Worm (Caenorhabditis elegans) whole organism, young adult: ENCODE measurements around the gene ncx-10.

ENCODE experiments used
- B0035.1 ChIP-seq: sonication (generic microtip); optimal IDR thresholded peaks from 2 replicates; lab custom pipeline; 2016; ENCODE audit warnings: missing genetic modification characterization, mild to moderate bottlenecking, missing compliant biosample characterization, missing genotype, missing genetic modification reagents
- F49E8.2 ChIP-seq: sonication (generic microtip); optimal IDR thresholded peaks from 3 replicates; lab custom pipeline; 2017; ENCODE audit warnings: missing genetic modification characterization, mild to moderate bottlenecking, missing compliant biosample characterization, antibody characterized with exemption, moderate library complexity; ENCODE audit not compliant: insufficient read depth
- F57A8.1 ChIP-seq: fragments of 200-800 bp; sonication (Bioruptor generic); optimal IDR thresholded peaks from 2 replicates; lab custom pipeline; 2018; ENCODE audit warnings: mild to moderate bottlenecking, missing genetic modification characterization, moderate library complexity, missing compliant biosample characterization
- T07F8.4 ChIP-seq: sonication (generic microtip); optimal IDR thresholded peaks from 2 replicates; lab custom pipeline; 2016; ENCODE audit warnings: mild to moderate bottlenecking, missing genetic modification characterization, moderate library complexity, missing compliant biosample characterization
- Y53F4B.3 ChIP-seq: fragments of 200-800 bp; sonication (Bioruptor generic); IDR thresholded peaks from 2 replicates; pipeline ENCODE4 v1.3.6; 2022; ENCODE audit warnings: missing genetic modification reagents, missing genetic modification characterization, missing compliant biosample characterization
- dpl-1 ChIP-seq: fragments of 150-350 bp; optimal IDR thresholded peaks from 2 replicates; lab custom pipeline; 2014; ENCODE audit warnings: missing biosample characterization, missing genetic modification reagents, missing genetic modification characterization
- ets-4 ChIP-seq: fragments of 200-800 bp; sonication (Bioruptor generic); optimal IDR thresholded peaks from 2 replicates; lab custom pipeline; 2018; ENCODE audit warnings: mild to moderate bottlenecking, missing genetic modification characterization, missing compliant biosample characterization
- hlh-12 ChIP-seq: sonication (generic microtip); optimal IDR thresholded peaks from 2 replicates; lab custom pipeline; 2016; ENCODE audit warnings: missing genetic modification characterization, missing compliant biosample characterization
- mel-28 ChIP-seq: sonication (generic microtip); optimal IDR thresholded peaks from 2 replicates; lab custom pipeline; 2016; ENCODE audit warnings: borderline replicate concordance, mild to moderate bottlenecking, missing genetic modification characterization, missing compliant biosample characterization
- mxl-1 ChIP-seq: sonication (generic microtip); optimal IDR thresholded peaks from 2 replicates; lab custom pipeline; 2016; ENCODE audit warnings: missing genetic modification characterization, missing compliant biosample characterization
- pha-4 ChIP-seq: fragments of 150-350 bp; sonication (generic microtip); optimal IDR thresholded peaks from 2 replicates; lab custom pipeline; 2014; ENCODE audit warnings: missing biosample characterization, missing genetic modification reagents, missing genetic modification characterization
- repo-1 ChIP-seq: sonication (generic microtip); optimal IDR thresholded peaks from 2 replicates; lab custom pipeline; 2017; ENCODE audit warnings: mild to moderate bottlenecking, missing genetic modification characterization, missing compliant biosample characterization
- somi-1 ChIP-seq: fragments of 200-800 bp; sonication (Bioruptor generic); optimal IDR thresholded peaks from 2 replicates; lab custom pipeline; 2018; ENCODE audit warnings: mild to moderate bottlenecking, missing genetic modification characterization, missing compliant biosample characterization
- zim-3 ChIP-seq: sonication (generic microtip); optimal IDR thresholded peaks from 2 replicates; lab custom pipeline; 2017; ENCODE audit warnings: mild to moderate bottlenecking, missing genetic modification characterization, moderate library complexity, missing compliant biosample characterization

DNA sequence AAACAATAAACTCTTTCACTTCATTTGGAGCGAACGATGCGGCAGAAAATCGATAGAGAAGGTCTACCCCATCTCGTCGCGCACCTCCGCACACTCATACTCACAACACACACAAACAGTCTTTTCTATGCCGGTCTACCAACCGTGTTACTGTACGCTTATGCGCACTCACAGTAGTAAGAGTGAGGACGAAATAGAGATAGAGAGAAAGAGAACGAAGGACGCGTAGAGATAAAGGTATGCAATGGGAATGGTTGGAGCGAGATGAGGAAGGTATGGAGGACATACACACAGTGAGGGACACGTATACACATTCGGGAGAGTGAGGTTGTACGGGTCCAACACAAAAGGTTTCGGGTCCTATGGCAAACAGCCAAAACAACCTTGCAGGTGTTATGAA, 45.9 kb upstream of the ncx-10 start:
- TF ChIP-seq ets-4 (GFP tag; lab: Kevin White, UChicago) (no peak), pha-4 (no peak), hlh-12 (tag; lab: Kevin White, UChicago) (no peak), B0035.1 (no peak), F49E8.2 (no peak), F57A8.1 (GFP tag; lab: Kevin White, UChicago) (no peak), repo-1 (tag; lab: Kevin White, UChicago) (no peak), mxl-1 (tag; lab: Kevin White, UChicago) (no peak), mel-28 (tag; lab: Kevin White, UChicago) (no peak), T07F8.4 (tag; lab: Kevin White, UChicago) (no peak), somi-1 (GFP tag; lab: Kevin White, UChicago) (no peak), dpl-1 (GFP tag; lab: Kevin White, UChicago) (no peak), Y53F4B.3 (no peak), zim-3 (tag; lab: Kevin White, UChicago) (no peak)
